Worm (Caenorhabditis elegans) whole organism, early embryonic: ENCODE measurements around the gene coq-2.

Experiments
- B0310.2 ChIP-seq: sonication (generic microtip); optimal IDR thresholded peaks from 2 replicates; lab custom pipeline; 2016; ENCODE audit warnings: mild to moderate bottlenecking, missing genetic modification characterization, missing compliant biosample characterization
- aly-1 ChIP-seq: sonication (generic microtip); optimal IDR thresholded peaks from 2 replicates; lab custom pipeline; 2016; ENCODE audit warnings: missing genetic modification characterization, missing compliant biosample characterization
- ama-1 ChIP-seq: fragments of 150-350 bp; optimal IDR thresholded peaks from 2 replicates; lab custom pipeline; 2014
- ceh-13 ChIP-seq: fragments of 200-800 bp; sonication (Bioruptor generic); optimal IDR thresholded peaks from 2 replicates; lab custom pipeline; 2018; ENCODE audit warnings: mild to moderate bottlenecking, missing genetic modification characterization, missing compliant biosample characterization
- hmbx-1 ChIP-seq: sonication (generic microtip); optimal IDR thresholded peaks from 2 replicates; lab custom pipeline; 2016; ENCODE audit warnings: mild to moderate bottlenecking, missing genetic modification characterization, missing compliant biosample characterization
- hmg-4 ChIP-seq: fragments of 200-800 bp; sonication (Bioruptor generic); optimal IDR thresholded peaks from 2 replicates; lab custom pipeline; 2018; ENCODE audit warnings: mild to moderate bottlenecking, missing genetic modification characterization, missing compliant biosample characterization
- hnd-1 ChIP-seq: sonication (generic microtip); optimal IDR thresholded peaks from 2 replicates; lab custom pipeline; 2016; ENCODE audit warnings: missing genetic modification characterization, missing compliant biosample characterization
- scrt-1 ChIP-seq: fragments of 200-800 bp; sonication (Bioruptor generic); IDR thresholded peaks from 2 replicates; pipeline ENCODE4 v1.3.6; 2022; ENCODE audit warnings: missing genetic modification characterization, missing compliant biosample characterization

DNA sequence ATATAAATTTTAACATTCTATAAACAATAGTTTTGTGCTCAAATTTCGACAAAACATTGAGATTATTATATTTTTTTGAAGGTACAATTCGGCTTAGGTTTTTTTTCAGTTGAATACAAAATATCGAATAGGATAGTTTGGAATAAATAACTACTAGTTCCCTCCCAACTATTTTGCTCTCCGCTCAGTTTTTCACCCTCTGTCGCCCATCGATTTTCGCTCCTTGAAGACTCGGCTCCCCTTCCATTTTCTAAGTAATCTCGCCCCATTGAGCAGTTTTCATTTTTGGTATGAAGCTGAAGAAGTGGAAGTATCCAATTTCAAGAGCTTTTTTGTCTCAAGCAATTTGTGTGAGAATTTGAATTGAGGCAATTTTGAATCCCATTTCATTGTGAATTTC lies 37.9 kb downstream of the coq-2 start, which contains the start of gene F31E3.2:
- no peak for TF ChIP-seq hmg-4
- no peak for TF ChIP-seq ama-1 (lab: Kevin White, UChicago)
- no peak for TF ChIP-seq scrt-1 (GFP tag; lab: Robert Waterston, UW)
- TF ChIP-seq hmbx-1 = no peak
- TF ChIP-seq ceh-13 = no peak
- no peak for TF ChIP-seq hnd-1
- TF ChIP-seq aly-1 (tag; lab: Kevin White, UChicago) = no peak
- no peak for TF ChIP-seq B0310.2 (tag; lab: Kevin White, UChicago)
